Worm (Caenorhabditis elegans): ENCODE measurements around the gene rsr-2.

- TF ChIP-seq elt-3 (tag; optimal IDR thresholded peaks at IDR 0.05) (no peak), egl-27 (tag; optimal IDR thresholded peaks at IDR 0.05) (no peak), nhr-237 (tag; optimal IDR thresholded peaks at IDR 0.05) (no peak), nhr-25 (tag; optimal IDR thresholded peaks at IDR 0.05) (no peak), ama-1 (optimal IDR thresholded peaks at IDR 0.05) (no peak), mdl-1 (tag; optimal IDR thresholded peaks at IDR 0.05) (no peak), ceh-16 (tag; optimal IDR thresholded peaks at IDR 0.05) (no peak), peb-1 (tag; optimal IDR thresholded peaks at IDR 0.05) (no peak), unc-62 (GFP tag; optimal IDR thresholded peaks at IDR 0.05) (no peak), nhr-12 (tag; optimal IDR thresholded peaks at IDR 0.05) (no peak), gmeb-1 (tag; optimal IDR thresholded peaks at IDR 0.05) (no peak), skn-1 (tag; optimal IDR thresholded peaks at IDR 0.05) (no peak), unc-55 (GFP tag; optimal IDR thresholded peaks at IDR 0.05) (no peak)
Observed at ce11 chrII:12176521-12176920, 48.6 kb upstream of the rsr-2 start.
